Worm (Caenorhabditis elegans): ENCODE results near the gene sulp-2.

- TF ChIP-seq ztf-29 (GFP tag; IDR thresholded peaks at IDR 0.05): no peak
- TF ChIP-seq flt-1 (GFP tag; IDR thresholded peaks at IDR 0.05): no peak
- TF ChIP-seq ztf-23 (GFP tag; IDR thresholded peaks at IDR 0.05): no peak
- no peak for TF ChIP-seq T22C8.4 (GFP tag; IDR thresholded peaks at IDR 0.05)
- no peak for TF ChIP-seq tab-1 (GFP tag; IDR thresholded peaks at IDR 0.05)
- no peak for TF ChIP-seq cog-1 (tag; optimal IDR thresholded peaks at IDR 0.05)
- TF ChIP-seq ref-1 (GFP tag; conservative IDR thresholded peaks at IDR 0.05): no peak
- no peak for TF ChIP-seq klf-2 (GFP tag; conservative IDR thresholded peaks at IDR 0.05)
- no peak for TF ChIP-seq med-1 (GFP tag; optimal IDR thresholded peaks at IDR 0.05; ENCODE audit: insufficient read depth)
Measured at ce11 chrX:5572638-5573037, 26.5 kb downstream of the sulp-2 start.
